Worm (Caenorhabditis elegans): ENCODE data around the gene nhr-242.

Gene nhr-242

ce11 chrIV:2618611-2619010 is 37.2 kb upstream of the nhr-242 start, which contains the start of gene smf-3 (continued):
- no peak for TF ChIP-seq lin-29 (GFP tag; IDR thresholded peaks at IDR 0.05)
- no peak for TF ChIP-seq fos-1 (tag; optimal IDR thresholded peaks at IDR 0.05)
- TF ChIP-seq lir-3 (tag; optimal IDR thresholded peaks at IDR 0.05), result no peak
- peak in 1 of 2 experiments; percentile 89 for TF ChIP-seq hif-1 (tag; optimal IDR thresholded peaks at IDR 0.05)
- TF ChIP-seq nhr-48 (tag; optimal IDR thresholded peaks at IDR 0.05), result peak; percentile 72
- TF ChIP-seq mdt-29 (GFP tag; IDR thresholded peaks at IDR 0.05), result no peak
- no peak for TF ChIP-seq ceh-82 (tag; optimal IDR thresholded peaks at IDR 0.05)
- no peak for TF ChIP-seq madf-5 (GFP tag; IDR thresholded peaks at IDR 0.05)
- TF ChIP-seq egl-43 (GFP tag; IDR thresholded peaks at IDR 0.05), result no peak
- TF ChIP-seq F37D6.2 (tag; optimal IDR thresholded peaks at IDR 0.05), result no peak
- no peak for TF ChIP-seq lsy-2 (tag; optimal IDR thresholded peaks at IDR 0.05)
- TF ChIP-seq egl-27 (tag; optimal IDR thresholded peaks at IDR 0.05), result no peak
- TF ChIP-seq F10B5.3 (tag; optimal IDR thresholded peaks at IDR 0.05), result no peak
- no peak for TF ChIP-seq zag-1 (tag; optimal IDR thresholded peaks at IDR 0.05)
- TF ChIP-seq ceh-28 (tag; optimal IDR thresholded peaks at IDR 0.05), result no peak
- TF ChIP-seq duxl-1 (tag; optimal IDR thresholded peaks at IDR 0.05; ENCODE audit: poor library complexity), result no peak
- no peak for TF ChIP-seq skn-1 (tag; optimal IDR thresholded peaks at IDR 0.05)
- TF ChIP-seq dmd-9 (GFP tag; IDR thresholded peaks at IDR 0.05), result no peak
- no peak for TF ChIP-seq ztf-7 (tag; optimal IDR thresholded peaks at IDR 0.05)
- TF ChIP-seq tag-97 (GFP tag; IDR thresholded peaks at IDR 0.05), result no peak
- no peak for TF ChIP-seq Y105C5A.15 (GFP tag; IDR thresholded peaks at IDR 0.05)
- no peak for TF ChIP-seq ces-1 (GFP tag; optimal IDR thresholded peaks at IDR 0.05)

- TF ChIP-seq nhr-28 (tag; optimal IDR thresholded peaks at IDR 0.05) (no peak), D1046.2 (GFP tag; IDR thresholded peaks at IDR 0.05) (no peak), R02D3.7 (tag; optimal IDR thresholded peaks at IDR 0.05) (no peak), zag-1 (tag; optimal IDR thresholded peaks at IDR 0.05) (no peak), ceh-62 (tag; optimal IDR thresholded peaks at IDR 0.05) (no peak), lim-7 (GFP tag; IDR thresholded peaks at IDR 0.05) (no peak), lir-3 (tag; optimal IDR thresholded peaks at IDR 0.05) (no peak), ceh-28 (tag; optimal IDR thresholded peaks at IDR 0.05) (peak; percentile 73)
These were observed 35.5 kb upstream of the nhr-242 start for ce11 chrIV:2616853-2617252.

ce11 chrIV:2613754-2614244 is 32.4 kb upstream of the nhr-242 start, which contains the start of gene daao-1:
TSS of gene daao-1 (plus strand) at chrIV:2614194.
- TF ChIP-seq madf-5 (GFP tag; IDR thresholded peaks at IDR 0.05) (no peak), nhr-48 (tag; optimal IDR thresholded peaks at IDR 0.05) (peak; percentile 6), dmd-8 (GFP tag; IDR thresholded peaks at IDR 0.05) (no peak), nhr-28 (tag; optimal IDR thresholded peaks at IDR 0.05) (peak; percentile 40), dve-1 (tag; optimal IDR thresholded peaks at IDR 0.05; ENCODE audit: insufficient read depth) (peak; percentile 49), daf-16 (GFP tag; optimal IDR thresholded peaks at IDR 0.05) (no peak), daf-16 (tag; optimal IDR thresholded peaks at IDR 0.05) (peak; percentile 38), php-3 (GFP tag; IDR thresholded peaks at IDR 0.05) (peak; percentile 74)

- TF ChIP-seq gei-8 (GFP tag; optimal IDR thresholded peaks at IDR 0.05), result no peak
- peak; percentile 12 for TF ChIP-seq mes-2 (tag; optimal IDR thresholded peaks at IDR 0.05; ENCODE audit: poor library complexity, severe bottlenecking)
- TF ChIP-seq lin-38 (GFP tag; IDR thresholded peaks at IDR 0.05), result peak; percentile 55
- no peak for TF ChIP-seq zip-2 (tag; optimal IDR thresholded peaks at IDR 0.05)
- TF ChIP-seq zag-1 (tag; optimal IDR thresholded peaks at IDR 0.05), result no peak
- no peak for TF ChIP-seq tag-97 (GFP tag; IDR thresholded peaks at IDR 0.05)
- TF ChIP-seq dpl-1 (GFP tag; optimal IDR thresholded peaks at IDR 0.05), result peak; percentile 32
- TF ChIP-seq sdz-12 (GFP tag; optimal IDR thresholded peaks at IDR 0.05), result no peak
- TF ChIP-seq aha-1 (tag), result peak; percentile 5
- no peak for TF ChIP-seq spr-1 (tag; optimal IDR thresholded peaks at IDR 0.05)
- TF ChIP-seq Y48G9A.11 (GFP tag; IDR thresholded peaks at IDR 0.05), result no peak
- TF ChIP-seq tra-1 (GFP tag; IDR thresholded peaks at IDR 0.05), result no peak
These were observed 31.7 kb upstream of the nhr-242 start, which contains the start of gene Y69A2AR.28 for ce11 chrIV:2613011-2613503. TSS of gene Y69A2AR.28 (minus strand) at chrIV:2613061.

All from whole organism, L4 larva.